Worm (Caenorhabditis elegans) whole organism, early embryonic: ENCODE data around the gene F37H8.6.

Experiments
- ama-1 ChIP-seq: fragments of 150-350 bp; optimal IDR thresholded peaks from 2 replicates; lab custom pipeline; 2014
- flt-1 ChIP-seq: fragments of 200-800 bp; sonication (Bioruptor generic); IDR thresholded peaks from 2 replicates; pipeline ENCODE4 v1.3.6; 2022; ENCODE audit warnings: missing genetic modification characterization, missing compliant biosample characterization
- hmg-4 ChIP-seq: fragments of 200-800 bp; sonication (Bioruptor generic); optimal IDR thresholded peaks from 2 replicates; lab custom pipeline; 2018; ENCODE audit warnings: mild to moderate bottlenecking, missing genetic modification characterization, missing compliant biosample characterization
- hnd-1 ChIP-seq: sonication (generic microtip); optimal IDR thresholded peaks from 2 replicates; lab custom pipeline; 2016; ENCODE audit warnings: missing genetic modification characterization, missing compliant biosample characterization
- scrt-1 ChIP-seq: fragments of 200-800 bp; sonication (Bioruptor generic); IDR thresholded peaks from 2 replicates; pipeline ENCODE4 v1.3.6; 2022; ENCODE audit warnings: missing genetic modification characterization, missing compliant biosample characterization
- tbx-37 ChIP-seq: fragments of 200-800 bp; sonication (Bioruptor generic); conservative IDR thresholded peaks from 2 replicates; pipeline ENCODE4 v1.3.6; 2022; ENCODE audit warnings: missing genetic modification reagents, missing genetic modification characterization, missing compliant biosample characterization
- tra-4 ChIP-seq: sonication (generic microtip); optimal IDR thresholded peaks from 2 replicates; lab custom pipeline; 2017; ENCODE audit warnings: missing genetic modification characterization, missing compliant biosample characterization

ce11 chrII:11193523-11193922 is 16.2 kb upstream of the F37H8.6 start:
- no peak for TF ChIP-seq flt-1 (GFP tag; lab: Robert Waterston, UW)
- no peak for TF ChIP-seq ama-1 (lab: Kevin White, UChicago)
- TF ChIP-seq scrt-1: no peak
- no peak for TF ChIP-seq tra-4 (tag; lab: Kevin White, UChicago)
- no peak for TF ChIP-seq hnd-1
- no peak for TF ChIP-seq hmg-4 (GFP tag; lab: Kevin White, UChicago)
- TF ChIP-seq tbx-37 (GFP tag; lab: Robert Waterston, UW): no peak
